Worm (Caenorhabditis elegans) whole organism, mixed stage, embryonic: ENCODE measurements around the gene rgef-1.
A peak's percentile ranks its signal among the peaks of the same experiment; 100 is the strongest.

Source experiments
- elt-1 ChIP-seq: sonication (generic microtip); optimal IDR thresholded peaks from 2 replicates; lab custom pipeline; 2017; ENCODE audit warnings: missing genetic modification characterization, mild to moderate bottlenecking, missing compliant biosample characterization, antibody characterized with exemption, moderate library complexity, borderline replicate concordance; ENCODE audit not compliant: insufficient read depth
- elt-3 ChIP-seq: fragments of 150-350 bp; optimal IDR thresholded peaks from 2 replicates; lab custom pipeline; 2014; ENCODE audit warnings: missing biosample characterization, missing genetic modification characterization
- flh-1 ChIP-seq: fragments of 200-800 bp; sonication (Bioruptor generic); optimal IDR thresholded peaks from 2 replicates; lab custom pipeline; 2018; ENCODE audit warnings: mild to moderate bottlenecking, missing genetic modification characterization, moderate library complexity, missing compliant biosample characterization
- ham-2 ChIP-seq: fragments of 200-800 bp; sonication (Bioruptor generic); optimal IDR thresholded peaks from 2 replicates; lab custom pipeline; 2018; ENCODE audit warnings: mild to moderate bottlenecking, missing genetic modification characterization, missing compliant biosample characterization
- lsy-2 ChIP-seq: fragments of 150-350 bp; optimal IDR thresholded peaks from 2 replicates; lab custom pipeline; 2014; ENCODE audit warnings: missing biosample characterization, missing genetic modification characterization
- nhr-237 ChIP-seq: fragments of 150-350 bp; optimal IDR thresholded peaks from 2 replicates; lab custom pipeline; 2014; ENCODE audit warnings: missing biosample characterization, missing genetic modification characterization
- nhr-28 ChIP-seq: fragments of 150-350 bp; optimal IDR thresholded peaks from 2 replicates; lab custom pipeline; 2014; ENCODE audit warnings: missing biosample characterization, missing genetic modification characterization
- pha-4 ChIP-seq: fragments of 150-350 bp; optimal IDR thresholded peaks from 2 replicates; lab custom pipeline; 2018; ENCODE audit warnings: missing biosample characterization, missing genetic modification reagents, missing genetic modification characterization
- snpc-4 ChIP-seq: fragments of 150-350 bp; optimal IDR thresholded peaks from 2 replicates; lab custom pipeline; 2014; ENCODE audit warnings: missing biosample characterization, missing genetic modification characterization
- sptf-1 ChIP-seq: sonication (generic microtip); optimal IDR thresholded peaks from 2 replicates; lab custom pipeline; 2017; ENCODE audit warnings: mild to moderate bottlenecking, missing genetic modification characterization, moderate library complexity, missing compliant biosample characterization
- ztf-11 ChIP-seq: fragments of 150-350 bp; optimal IDR thresholded peaks from 2 replicates; lab custom pipeline; 2014; ENCODE audit warnings: missing biosample characterization, missing genetic modification characterization

DNA sequence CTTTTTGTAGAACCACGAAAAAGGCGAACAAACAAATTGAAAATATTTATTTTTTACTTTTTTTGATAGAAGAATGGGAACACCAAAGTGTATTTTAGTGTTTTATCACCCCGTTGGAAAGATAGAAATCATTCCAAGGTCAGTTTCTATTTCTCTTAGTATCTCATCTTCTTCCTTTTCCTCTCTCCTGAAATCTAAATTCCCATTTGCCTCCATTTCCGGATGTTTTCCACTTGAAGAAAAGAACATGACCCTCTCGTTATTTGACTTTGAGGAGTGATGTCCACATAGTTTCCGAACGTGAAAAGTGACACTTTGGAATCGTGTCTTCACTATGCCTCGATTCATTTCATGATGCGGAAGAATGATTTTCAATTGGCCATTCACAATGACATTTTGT, 26.1 kb upstream of the rgef-1 start:
- TF ChIP-seq ztf-11 (no peak), sptf-1 (tag; lab: Kevin White, UChicago) (no peak), snpc-4 (tag; lab: Kevin White, UChicago) (no peak), pha-4 (tag; lab: Kevin White, UChicago) (no peak), nhr-28 (no peak), flh-1 (GFP tag; lab: Kevin White, UChicago) (no peak), ham-2 (GFP tag; lab: Kevin White, UChicago) (no peak), elt-3 (no peak), elt-1 (tag; lab: Kevin White, UChicago) (peak; percentile 63), nhr-237 (tag; lab: Kevin White, UChicago) (no peak), lsy-2 (tag; lab: Kevin White, UChicago) (no peak)
